Worm (Caenorhabditis elegans) whole organism, L1 larva: Measurements from ENCODE around the gene F58B4.2.

Experiments used
- hlh-17 ChIP-seq: fragments of 200-800 bp; sonication (Bioruptor generic); optimal IDR thresholded peaks from 2 replicates; lab custom pipeline; 2018; ENCODE audit warnings: missing genetic modification characterization, mild to moderate bottlenecking, missing compliant biosample characterization, moderate library complexity, borderline replicate concordance
- lin-13 ChIP-seq: fragments of 150-350 bp; optimal IDR thresholded peaks from 2 replicates; lab custom pipeline; 2014; ENCODE audit warnings: missing biosample characterization, missing genetic modification reagents, missing genetic modification characterization
- nhr-237 ChIP-seq: fragments of 150-350 bp; optimal IDR thresholded peaks from 2 replicates; lab custom pipeline; 2014; ENCODE audit warnings: missing biosample characterization, missing genetic modification characterization
- nhr-76 ChIP-seq: sonication (generic microtip); optimal IDR thresholded peaks from 2 replicates; lab custom pipeline; 2017; ENCODE audit warnings: missing biosample characterization, missing genetic modification characterization
- nhr-85 ChIP-seq: sonication (generic microtip); peaks from one replicate; lab custom pipeline; 2016; ENCODE audit warnings: missing genetic modification characterization, inconsistent platforms, missing compliant biosample characterization
- pag-3 ChIP-seq: sonication (generic microtip); optimal IDR thresholded peaks from 2 replicates; lab custom pipeline; 2017; ENCODE audit warnings: missing genetic modification characterization, mild to moderate bottlenecking, missing compliant biosample characterization, antibody characterized with exemption, borderline replicate concordance; ENCODE audit not compliant: insufficient read depth
- snu-23 ChIP-seq: sonication (generic microtip); optimal IDR thresholded peaks from 2 replicates; lab custom pipeline; 2016; ENCODE audit warnings: missing genetic modification characterization, missing compliant biosample characterization
- swsn-7 ChIP-seq: sonication (generic microtip); optimal IDR thresholded peaks from 2 replicates; lab custom pipeline; 2016; ENCODE audit warnings: missing genetic modification characterization, missing compliant biosample characterization

DNA sequence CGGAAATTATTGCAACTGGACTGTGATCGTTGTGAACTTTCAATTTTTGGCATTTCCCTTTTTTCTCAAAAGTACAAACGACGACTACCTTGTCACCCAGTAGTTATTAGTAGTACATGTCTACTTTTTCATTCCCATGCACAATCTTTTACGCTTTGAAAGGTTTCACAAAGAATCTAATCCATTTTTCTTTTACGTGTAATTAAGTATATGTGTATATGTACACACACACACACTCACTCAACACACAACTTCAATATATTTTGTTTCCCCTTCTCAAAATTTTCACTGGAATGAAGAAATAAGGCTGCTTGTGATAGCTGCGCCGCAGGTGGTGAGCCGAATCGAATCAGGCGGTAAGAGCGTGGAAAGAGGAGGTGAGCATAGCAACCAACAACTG, 6.5 kb upstream of the F58B4.2 start, which contains the start of gene F58B4.6:
- TF ChIP-seq nhr-85 (tag; lab: Kevin White, UChicago) (no peak), swsn-7 (no peak), snu-23 (GFP tag; lab: Kevin White, UChicago) (no peak), nhr-76 (tag; lab: Kevin White, UChicago) (no peak), lin-13 (GFP tag; lab: Kevin White, UChicago) (no peak), nhr-237 (tag; lab: Kevin White, UChicago) (no peak), hlh-17 (GFP tag; lab: Kevin White, UChicago) (no peak), pag-3 (tag; lab: Kevin White, UChicago) (no peak)
